Worm (Caenorhabditis elegans): ENCODE measurements around the gene F19B10.3.

ce11 chrII:3616615-3617014 lies 48.0 kb upstream of the F19B10.3 start:
- TF ChIP-seq med-1 (GFP tag; optimal IDR thresholded peaks at IDR 0.05; ENCODE audit: insufficient read depth), result no peak
- no peak for TF ChIP-seq ztf-29 (GFP tag; IDR thresholded peaks at IDR 0.05)
- no peak for TF ChIP-seq cog-1 (tag; optimal IDR thresholded peaks at IDR 0.05)
- TF ChIP-seq tab-1 (GFP tag; IDR thresholded peaks at IDR 0.05), result no peak
- TF ChIP-seq flt-1 (GFP tag; IDR thresholded peaks at IDR 0.05), result no peak
- TF ChIP-seq klf-2 (GFP tag; conservative IDR thresholded peaks at IDR 0.05), result no peak
